Fruit fly (Drosophila melanogaster): ENCODE results near the gene Ugt37B1.

DNA sequence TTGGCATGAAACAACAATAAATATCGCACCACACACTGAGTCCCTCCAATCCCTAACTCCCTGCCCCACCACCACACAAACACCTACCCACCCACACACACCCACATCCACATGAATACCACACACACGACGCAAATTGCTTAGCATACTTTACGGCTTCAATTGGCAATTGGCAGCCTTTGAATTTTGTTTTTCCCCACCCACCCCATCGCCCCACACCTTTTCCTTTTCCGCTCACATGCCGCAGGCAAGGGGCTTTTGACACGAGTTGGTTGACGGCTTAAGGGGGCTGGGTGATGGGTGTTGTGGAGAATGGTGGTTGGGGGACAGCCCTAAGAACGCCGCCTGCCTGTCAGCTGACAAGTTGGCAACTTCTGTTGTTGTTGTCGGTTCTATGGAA is 24.6 kb downstream of the Ugt37B1 start:
- no peak for TF ChIP-seq fkh (GFP tag; optimal IDR thresholded peaks at IDR 0.05)
- TF ChIP-seq pdm3 (GFP tag; optimal IDR thresholded peaks at IDR 0.05), result no peak
- TF ChIP-seq Sox102F (GFP tag; optimal IDR thresholded peaks at IDR 0.05), result no peak
- TF ChIP-seq OdsH (GFP tag; optimal IDR thresholded peaks at IDR 0.05), result no peak
